Worm (Caenorhabditis elegans) whole organism, young adult: ENCODE results near the gene T26H10.2.

Experiments used
- B0035.1 ChIP-seq: sonication (generic microtip); optimal IDR thresholded peaks from 2 replicates; lab custom pipeline; 2016; ENCODE audit warnings: missing genetic modification characterization, mild to moderate bottlenecking, missing compliant biosample characterization, missing genotype, missing genetic modification reagents
- C17E4.6 ChIP-seq: fragments of 200-800 bp; sonication (Bioruptor generic); IDR thresholded peaks from 2 replicates; pipeline ENCODE4 v1.3.6; 2022; ENCODE audit warnings: missing genetic modification reagents, missing genetic modification characterization, missing compliant biosample characterization
- F49E8.2 ChIP-seq: sonication (generic microtip); optimal IDR thresholded peaks from 3 replicates; lab custom pipeline; 2017; ENCODE audit warnings: missing genetic modification characterization, mild to moderate bottlenecking, missing compliant biosample characterization, antibody characterized with exemption, moderate library complexity; ENCODE audit not compliant: insufficient read depth
- F52B5.7 ChIP-seq: sonication (generic microtip); optimal IDR thresholded peaks from 2 replicates; lab custom pipeline; 2016; ENCODE audit warnings: mild to moderate bottlenecking, missing genetic modification characterization, missing compliant biosample characterization
- K11D2.4 ChIP-seq: fragments of 200-800 bp; sonication (Bioruptor generic); IDR thresholded peaks from 2 replicates; pipeline ENCODE4 v1.3.6; 2022; ENCODE audit warnings: missing genetic modification reagents, missing genetic modification characterization, missing compliant biosample characterization
- Y53G8AR.9 ChIP-seq: fragments of 200-800 bp; sonication (Bioruptor generic); conservative IDR thresholded peaks from 2 replicates; pipeline ENCODE4 v1.3.6; 2022; ENCODE audit warnings: missing genetic modification reagents, missing genetic modification characterization, missing compliant biosample characterization
- Y56A3A.18 ChIP-seq: fragments of 200-800 bp; sonication (Bioruptor generic); IDR thresholded peaks from 2 replicates; pipeline ENCODE4 v1.3.6; 2022; ENCODE audit warnings: missing genetic modification reagents, missing genetic modification characterization, missing compliant biosample characterization
- Y95B8A.8 ChIP-seq: fragments of 200-800 bp; sonication (Bioruptor generic); IDR thresholded peaks from 2 replicates; pipeline ENCODE4 v1.3.6; 2022; ENCODE audit warnings: missing genetic modification reagents, missing genetic modification characterization, missing compliant biosample characterization
- attf-3 ChIP-seq: fragments of 200-800 bp; sonication (Bioruptor generic); conservative IDR thresholded peaks from 2 replicates; pipeline ENCODE4 v1.3.6; 2022; ENCODE audit warnings: missing genetic modification reagents, missing genetic modification characterization, missing compliant biosample characterization
- attf-6 ChIP-seq: fragments of 200-800 bp; sonication (Bioruptor generic); IDR thresholded peaks from 2 replicates; pipeline ENCODE4 v1.3.6; 2022; ENCODE audit warnings: missing genetic modification reagents, missing genetic modification characterization, missing compliant biosample characterization
- ceh-100 ChIP-seq: fragments of 200-800 bp; sonication (Bioruptor generic); IDR thresholded peaks from 2 replicates; pipeline ENCODE4 v1.3.6; 2022; ENCODE audit warnings: missing genetic modification reagents, missing genetic modification characterization, missing compliant biosample characterization
- ceh-27 ChIP-seq: fragments of 200-800 bp; sonication (Bioruptor generic); optimal IDR thresholded peaks from 2 replicates; lab custom pipeline; 2018; ENCODE audit warnings: mild to moderate bottlenecking, missing genetic modification characterization, moderate library complexity, missing compliant biosample characterization
- dpff-1 ChIP-seq: sonication (generic microtip); optimal IDR thresholded peaks from 2 replicates; lab custom pipeline; 2017; ENCODE audit warnings: mild to moderate bottlenecking, missing genetic modification characterization, missing compliant biosample characterization
- egrh-3 ChIP-seq: fragments of 200-800 bp; sonication (Bioruptor generic); IDR thresholded peaks from 2 replicates; pipeline ENCODE4 v1.3.6; 2022; ENCODE audit warnings: missing genetic modification reagents, missing genetic modification characterization, missing compliant biosample characterization
- fkh-3 ChIP-seq: sonication (generic microtip); optimal IDR thresholded peaks from 2 replicates; lab custom pipeline; 2016; ENCODE audit warnings: mild to moderate bottlenecking, missing genetic modification characterization, missing compliant biosample characterization
- hmg-20 ChIP-seq: fragments of 200-800 bp; sonication (Bioruptor generic); IDR thresholded peaks from 2 replicates; pipeline ENCODE4 v1.3.6; 2022; ENCODE audit warnings: missing genetic modification reagents, missing genetic modification characterization, missing compliant biosample characterization
- hsf-1 ChIP-seq: fragments of 200-800 bp; sonication (Bioruptor generic); IDR thresholded peaks from 2 replicates; pipeline ENCODE4 v1.3.6; 2022; ENCODE audit warnings: missing genetic modification reagents, missing genetic modification characterization, missing compliant biosample characterization
- lir-1 ChIP-seq: fragments of 200-800 bp; sonication (Bioruptor generic); conservative IDR thresholded peaks from 2 replicates; pipeline ENCODE4 v1.3.6; 2022; ENCODE audit warnings: missing genetic modification reagents, missing genetic modification characterization, missing compliant biosample characterization
- madf-10 ChIP-seq: sonication (generic microtip); optimal IDR thresholded peaks from 2 replicates; lab custom pipeline; 2016; ENCODE audit warnings: mild to moderate bottlenecking, missing genetic modification characterization, missing compliant biosample characterization
- madf-6 ChIP-seq: fragments of 200-800 bp; sonication (Bioruptor generic); IDR thresholded peaks from 2 replicates; pipeline ENCODE4 v1.3.6; 2022; ENCODE audit warnings: missing genetic modification reagents, missing genetic modification characterization, missing compliant biosample characterization
- mxl-1 ChIP-seq: sonication (generic microtip); optimal IDR thresholded peaks from 2 replicates; lab custom pipeline; 2016; ENCODE audit warnings: missing genetic modification characterization, missing compliant biosample characterization
- nfya-2 ChIP-seq: fragments of 200-800 bp; sonication (Bioruptor generic); IDR thresholded peaks from 2 replicates; pipeline ENCODE4 v1.3.6; 2022; ENCODE audit warnings: missing genetic modification reagents, missing genetic modification characterization, missing compliant biosample characterization
- nhr-27 ChIP-seq: fragments of 200-800 bp; sonication (Bioruptor generic); optimal IDR thresholded peaks from 2 replicates; lab custom pipeline; 2018; ENCODE audit warnings: mild to moderate bottlenecking, missing genetic modification characterization, moderate library complexity, missing compliant biosample characterization
- nhr-90 ChIP-seq: sonication (generic microtip); optimal IDR thresholded peaks from 2 replicates; lab custom pipeline; 2016; ENCODE audit warnings: missing genotype, mild to moderate bottlenecking, missing genetic modification characterization, missing compliant biosample characterization
- pbrm-1 ChIP-seq: fragments of 200-800 bp; sonication (Bioruptor generic); IDR thresholded peaks from 2 replicates; pipeline ENCODE4 v1.3.6; 2022; ENCODE audit warnings: missing genetic modification reagents, missing genetic modification characterization, missing compliant biosample characterization
- repo-1 ChIP-seq: sonication (generic microtip); optimal IDR thresholded peaks from 2 replicates; lab custom pipeline; 2017; ENCODE audit warnings: mild to moderate bottlenecking, missing genetic modification characterization, missing compliant biosample characterization
- somi-1 ChIP-seq: fragments of 200-800 bp; sonication (Bioruptor generic); optimal IDR thresholded peaks from 2 replicates; lab custom pipeline; 2018; ENCODE audit warnings: mild to moderate bottlenecking, missing genetic modification characterization, missing compliant biosample characterization
- tbp1 ChIP-seq: fragments of 200-800 bp; sonication (Bioruptor generic); optimal IDR thresholded peaks from 2 replicates; lab custom pipeline; 2018; ENCODE audit warnings: mild to moderate bottlenecking, missing genetic modification characterization, missing compliant biosample characterization
- unc-130 ChIP-seq: sonication (generic microtip); optimal IDR thresholded peaks from 2 replicates; lab custom pipeline; 2016; ENCODE audit warnings: missing genetic modification reagents, missing genetic modification characterization, missing compliant biosample characterization
- unc-62 ChIP-seq: fragments of 150-350 bp; optimal IDR thresholded peaks from 2 replicates; lab custom pipeline; 2014; ENCODE audit warnings: missing biosample characterization, missing genetic modification reagents, missing genetic modification characterization
- zfh-2 ChIP-seq: fragments of 200-800 bp; sonication (Bioruptor generic); conservative IDR thresholded peaks from 2 replicates; pipeline ENCODE4 v1.3.6; 2022; ENCODE audit warnings: missing genetic modification reagents, missing genetic modification characterization, missing compliant biosample characterization

T26H10.2 gene

ce11 chrV:11459255-11459654 lies 34.8 kb upstream of the T26H10.2 start, which contains the start of gene T11F9.1:
TSS of gene T11F9.1 (plus strand) at chrV:11459555.
- no peak for TF ChIP-seq ceh-27 (GFP tag; lab: Kevin White, UChicago)
- TF ChIP-seq somi-1 (GFP tag; lab: Kevin White, UChicago): no peak
- no peak for TF ChIP-seq tbp1

DNA sequence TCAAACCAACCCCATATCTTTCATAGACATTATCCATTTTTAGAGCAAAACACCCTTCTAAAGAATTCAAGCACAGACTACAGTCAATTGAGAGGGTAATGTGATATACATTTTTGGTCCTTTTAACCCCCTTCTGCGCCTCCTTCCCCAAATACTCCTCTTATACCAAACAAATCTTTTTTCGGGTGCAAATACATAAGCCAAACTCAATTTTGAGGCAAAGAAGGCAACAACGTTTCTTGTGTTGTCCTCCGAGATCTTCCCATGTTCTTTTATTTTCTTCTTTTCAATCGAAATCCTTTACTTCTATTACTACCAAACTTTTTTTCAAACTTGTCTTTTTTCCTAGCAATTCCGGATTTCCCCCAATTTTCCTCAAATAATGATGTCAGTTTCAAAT lies 30.5 kb upstream of the T26H10.2 start:
- TF ChIP-seq unc-130 (GFP tag; lab: Kevin White, UChicago): no peak

- TF ChIP-seq somi-1 (GFP tag; lab: Kevin White, UChicago) (no peak), B0035.1 (no peak), dpff-1 (tag; lab: Kevin White, UChicago) (no peak), F49E8.2 (no peak), pbrm-1 (GFP tag; lab: Robert Waterston, UW) (no peak), hmg-20 (GFP tag; lab: Robert Waterston, UW) (no peak), ceh-100 (GFP tag; lab: Robert Waterston, UW) (no peak), madf-10 (tag; lab: Kevin White, UChicago) (no peak), fkh-3 (tag; lab: Kevin White, UChicago) (no peak), Y53G8AR.9 (GFP tag; lab: Robert Waterston, UW) (no peak), K11D2.4 (GFP tag; lab: Robert Waterston, UW) (no peak), F52B5.7 (tag; lab: Kevin White, UChicago) (no peak), Y95B8A.8 (GFP tag; lab: Robert Waterston, UW) (no peak), tbp1 (no peak), mxl-1 (tag; lab: Kevin White, UChicago) (no peak), C17E4.6 (GFP tag; lab: Robert Waterston, UW) (no peak), lir-1 (GFP tag; lab: Robert Waterston, UW) (no peak)
Measured at ce11 chrV:11450257-11450656, 25.8 kb upstream of the T26H10.2 start, which contains the start of gene col-156. TSS of gene col-156 (minus strand) at chrV:11450357.

DNA sequence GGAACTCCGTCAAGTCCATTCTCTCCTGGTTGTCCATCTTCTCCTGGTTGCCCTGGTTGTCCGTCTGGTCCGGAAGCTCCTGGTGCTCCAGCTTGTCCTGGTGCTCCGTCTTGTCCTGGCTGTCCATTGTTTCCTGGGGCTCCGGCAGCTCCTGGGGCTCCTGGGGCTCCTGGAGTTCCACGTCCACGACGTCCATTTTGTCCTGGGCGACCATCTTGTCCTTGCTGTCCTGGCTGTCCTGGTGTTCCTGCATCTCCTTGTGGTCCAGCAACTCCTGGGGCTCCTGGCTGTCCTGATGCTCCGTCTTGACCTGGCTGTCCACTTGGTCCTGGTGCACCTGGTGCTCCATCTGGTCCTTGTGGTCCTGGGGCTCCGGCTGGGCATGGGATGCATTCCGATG lies 24.9 kb upstream of the T26H10.2 start:
- peak; percentile 81 for TF ChIP-seq egrh-3 (GFP tag; lab: Robert Waterston, UW)
- TF ChIP-seq unc-62 (GFP tag; lab: Kevin White, UChicago): no peak
- no peak for TF ChIP-seq attf-3
- no peak for TF ChIP-seq hsf-1 (GFP tag; lab: Robert Waterston, UW)
- no peak for TF ChIP-seq Y56A3A.18
- peak; percentile 93 for TF ChIP-seq zfh-2 (GFP tag; lab: Robert Waterston, UW)
- TF ChIP-seq attf-6: no peak
- TF ChIP-seq somi-1 (GFP tag; lab: Kevin White, UChicago): no peak
- no peak for TF ChIP-seq nhr-27 (tag; lab: Kevin White, UChicago)
- TF ChIP-seq nhr-90 (tag; lab: Kevin White, UChicago): no peak
- no peak for TF ChIP-seq madf-6 (GFP tag; lab: Robert Waterston, UW)
- no peak for TF ChIP-seq unc-130 (GFP tag; lab: Kevin White, UChicago)

ce11 chrV:11446297-11446696 lies 21.8 kb upstream of the T26H10.2 start, which contains the start of gene mig-17:
TSS of gene mig-17 (plus strand) at chrV:11446685.
- TF ChIP-seq pbrm-1 (GFP tag; lab: Robert Waterston, UW): no peak
- TF ChIP-seq ceh-100 (GFP tag; lab: Robert Waterston, UW): no peak
- no peak for TF ChIP-seq nfya-2 (GFP tag; lab: Robert Waterston, UW)
- TF ChIP-seq repo-1: no peak
